Worm (Caenorhabditis elegans) whole organism, early embryonic: ENCODE measurements around the gene F28G4.2.

Experiments used
- B0310.2 ChIP-seq: sonication (generic microtip); optimal IDR thresholded peaks from 2 replicates; lab custom pipeline; 2016; ENCODE audit warnings: mild to moderate bottlenecking, missing genetic modification characterization, missing compliant biosample characterization
- F13C5.2 ChIP-seq: sonication (generic microtip); optimal IDR thresholded peaks from 2 replicates; lab custom pipeline; 2017; ENCODE audit warnings: mild to moderate bottlenecking, missing genetic modification characterization, inconsistent platforms, missing compliant biosample characterization
- aly-1 ChIP-seq: sonication (generic microtip); optimal IDR thresholded peaks from 2 replicates; lab custom pipeline; 2016; ENCODE audit warnings: missing genetic modification characterization, missing compliant biosample characterization
- ama-1 ChIP-seq: fragments of 150-350 bp; optimal IDR thresholded peaks from 2 replicates; lab custom pipeline; 2014
- ceh-13 ChIP-seq: fragments of 200-800 bp; sonication (Bioruptor generic); optimal IDR thresholded peaks from 2 replicates; lab custom pipeline; 2018; ENCODE audit warnings: mild to moderate bottlenecking, missing genetic modification characterization, missing compliant biosample characterization
- ceh-36 ChIP-seq: sonication (generic microtip); optimal IDR thresholded peaks from 2 replicates; lab custom pipeline; 2016; ENCODE audit warnings: missing genetic modification characterization, inconsistent platforms, missing compliant biosample characterization
- ets-7 ChIP-seq: sonication (generic microtip); optimal IDR thresholded peaks from 2 replicates; lab custom pipeline; 2016; ENCODE audit warnings: missing genotype, missing genetic modification characterization, missing compliant biosample characterization
- flt-1 ChIP-seq: fragments of 200-800 bp; sonication (Bioruptor generic); IDR thresholded peaks from 2 replicates; pipeline ENCODE4 v1.3.6; 2022; ENCODE audit warnings: missing genetic modification characterization, missing compliant biosample characterization
- hmbx-1 ChIP-seq: sonication (generic microtip); optimal IDR thresholded peaks from 2 replicates; lab custom pipeline; 2016; ENCODE audit warnings: mild to moderate bottlenecking, missing genetic modification characterization, missing compliant biosample characterization
- hmg-4 ChIP-seq: fragments of 200-800 bp; sonication (Bioruptor generic); optimal IDR thresholded peaks from 2 replicates; lab custom pipeline; 2018; ENCODE audit warnings: mild to moderate bottlenecking, missing genetic modification characterization, missing compliant biosample characterization
- hnd-1 ChIP-seq: sonication (generic microtip); optimal IDR thresholded peaks from 2 replicates; lab custom pipeline; 2016; ENCODE audit warnings: missing genetic modification characterization, missing compliant biosample characterization
- pes-1 ChIP-seq: fragments of 200-800 bp; sonication (Bioruptor generic); IDR thresholded peaks from 2 replicates; pipeline ENCODE4 v1.3.6; 2022; ENCODE audit warnings: missing genetic modification reagents, missing genetic modification characterization, missing compliant biosample characterization
- scrt-1 ChIP-seq: fragments of 200-800 bp; sonication (Bioruptor generic); IDR thresholded peaks from 2 replicates; pipeline ENCODE4 v1.3.6; 2022; ENCODE audit warnings: missing genetic modification characterization, missing compliant biosample characterization
- sea-1 ChIP-seq: fragments of 200-800 bp; sonication (Bioruptor generic); conservative IDR thresholded peaks from 2 replicates; pipeline ENCODE4 v1.3.6; 2022; ENCODE audit warnings: missing genetic modification characterization, missing compliant biosample characterization
- tbx-11 ChIP-seq: fragments of 200-800 bp; sonication (Bioruptor generic); IDR thresholded peaks from 2 replicates; pipeline ENCODE4 v1.3.6; 2022; ENCODE audit warnings: missing genetic modification characterization, missing compliant biosample characterization
- tbx-37 ChIP-seq: fragments of 200-800 bp; sonication (Bioruptor generic); conservative IDR thresholded peaks from 2 replicates; pipeline ENCODE4 v1.3.6; 2022; ENCODE audit warnings: missing genetic modification reagents, missing genetic modification characterization, missing compliant biosample characterization
- tra-4 ChIP-seq: sonication (generic microtip); optimal IDR thresholded peaks from 2 replicates; lab custom pipeline; 2017; ENCODE audit warnings: missing genetic modification characterization, missing compliant biosample characterization

The F28G4.2 gene

ce11 chrV:16307253-16307652, 25.1 kb upstream of the F28G4.2 start, which contains the start of gene srxa-7:
TSS of gene srxa-7 (plus strand) at chrV:16307553.
- TF ChIP-seq hmbx-1 (no peak), sea-1 (no peak), pes-1 (GFP tag; lab: Robert Waterston, UW) (no peak), tbx-37 (no peak), hnd-1 (tag; lab: Kevin White, UChicago) (no peak), ceh-13 (no peak), B0310.2 (tag; lab: Kevin White, UChicago) (no peak), tbx-11 (GFP tag; lab: Robert Waterston, UW) (no peak), hmg-4 (GFP tag; lab: Kevin White, UChicago) (no peak), scrt-1 (no peak)

- TF ChIP-seq flt-1 (GFP tag; lab: Robert Waterston, UW) (no peak), hnd-1 (tag; lab: Kevin White, UChicago) (no peak), aly-1 (tag; lab: Kevin White, UChicago) (no peak), tbx-37 (no peak), tra-4 (tag; lab: Kevin White, UChicago) (no peak), ets-7 (no peak), hmbx-1 (no peak), ceh-13 (no peak), scrt-1 (no peak), sea-1 (no peak), ama-1 (lab: Kevin White, UChicago) (no peak), pes-1 (GFP tag; lab: Robert Waterston, UW) (no peak), B0310.2 (tag; lab: Kevin White, UChicago) (no peak), hmg-4 (GFP tag; lab: Kevin White, UChicago) (no peak), ceh-36 (tag; lab: Kevin White, UChicago) (no peak), F13C5.2 (tag; lab: Kevin White, UChicago) (no peak), tbx-11 (GFP tag; lab: Robert Waterston, UW) (no peak)
These were observed 20.3 kb upstream of the F28G4.2 start, which contains the start of the genes C31A11.13 and oac-6 for ce11 chrV:16302439-16302838. TSS of gene C31A11.13 (minus strand) at chrV:16302551. TSS of gene oac-6 (plus strand) at chrV:16302717.

ce11 chrV:16300276-16300675, 18.2 kb upstream of the F28G4.2 start, which contains the start of gene srbc-82:
TSS of gene srbc-82 (plus strand) at chrV:16300576.
- no peak for TF ChIP-seq hnd-1 (tag; lab: Kevin White, UChicago)
- no peak for TF ChIP-seq scrt-1
- TF ChIP-seq flt-1 (GFP tag; lab: Robert Waterston, UW), result no peak
- no peak for TF ChIP-seq tbx-37
- TF ChIP-seq sea-1, result no peak

DNA sequence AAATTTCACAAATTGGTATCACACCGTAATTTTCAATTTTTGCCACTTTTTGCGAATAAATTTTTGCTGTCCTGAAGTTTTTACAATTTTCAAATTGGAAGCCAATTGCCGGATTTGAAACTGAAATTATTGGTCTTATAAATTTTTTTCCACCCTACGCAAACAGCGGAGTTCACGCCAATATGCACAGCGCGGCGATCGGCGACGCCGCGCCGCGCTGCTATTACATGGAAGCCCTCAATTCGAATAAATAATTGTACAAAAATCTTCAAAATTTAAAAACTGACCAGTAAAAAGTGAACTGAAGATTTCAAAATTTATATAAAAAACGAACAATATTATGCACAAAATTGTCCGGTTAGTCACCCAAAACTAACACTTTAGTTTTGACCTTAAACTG, 17.7 kb upstream of the F28G4.2 start:
- TF ChIP-seq ceh-36 (tag; lab: Kevin White, UChicago), result no peak
- no peak for TF ChIP-seq tbx-37
- TF ChIP-seq F13C5.2 (tag; lab: Kevin White, UChicago), result no peak
- TF ChIP-seq ets-7, result no peak
- TF ChIP-seq ceh-13, result no peak
- TF ChIP-seq hmbx-1, result no peak
- TF ChIP-seq tra-4 (tag; lab: Kevin White, UChicago), result no peak
- no peak for TF ChIP-seq hmg-4 (GFP tag; lab: Kevin White, UChicago)
- no peak for TF ChIP-seq sea-1
- no peak for TF ChIP-seq hnd-1 (tag; lab: Kevin White, UChicago)
- no peak for TF ChIP-seq flt-1 (GFP tag; lab: Robert Waterston, UW)
- no peak for TF ChIP-seq tbx-11 (GFP tag; lab: Robert Waterston, UW)
- TF ChIP-seq scrt-1, result no peak
- TF ChIP-seq aly-1 (tag; lab: Kevin White, UChicago), result no peak
- TF ChIP-seq ama-1 (lab: Kevin White, UChicago), result no peak

ce11 chrV:16298669-16299068, 16.5 kb upstream of the F28G4.2 start, which contains the start of gene srbc-84:
TSS of gene srbc-84 (plus strand) at chrV:16298969.
- TF ChIP-seq scrt-1 (no peak), ama-1 (lab: Kevin White, UChicago) (no peak), ceh-36 (tag; lab: Kevin White, UChicago) (no peak)

DNA sequence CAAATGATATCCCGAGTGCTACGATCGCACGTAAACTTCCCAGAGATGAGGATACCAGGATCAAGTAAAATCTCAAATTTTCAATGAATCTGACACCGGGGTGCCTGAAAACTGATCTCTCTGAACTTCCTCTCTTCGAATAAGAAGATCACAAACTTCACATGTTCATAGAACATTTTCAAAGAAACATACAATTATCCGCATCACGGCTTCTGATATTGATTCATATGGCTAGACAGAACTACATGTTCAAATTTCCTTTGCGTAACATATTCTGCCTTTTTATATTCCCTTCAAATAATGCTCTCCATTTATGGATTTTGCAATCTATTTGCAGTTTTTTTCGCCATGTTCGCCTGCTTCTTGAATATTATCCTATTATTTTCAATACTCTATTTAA, 14.9 kb upstream of the F28G4.2 start, which contains the start of gene srbc-83:
Gene srbc-83 (plus strand): TSS at position 301 of the 400 bp plus-strand sequence.
- no peak for TF ChIP-seq pes-1 (GFP tag; lab: Robert Waterston, UW)
- TF ChIP-seq B0310.2 (tag; lab: Kevin White, UChicago), result no peak
- TF ChIP-seq hmbx-1, result no peak
- TF ChIP-seq tra-4 (tag; lab: Kevin White, UChicago), result no peak
- TF ChIP-seq ceh-36 (tag; lab: Kevin White, UChicago), result no peak
- TF ChIP-seq ets-7, result no peak

- TF ChIP-seq ceh-13, result no peak
- TF ChIP-seq hmbx-1, result no peak
- no peak for TF ChIP-seq hmg-4 (GFP tag; lab: Kevin White, UChicago)
- no peak for TF ChIP-seq flt-1 (GFP tag; lab: Robert Waterston, UW)
These were observed 10.3 kb upstream of the F28G4.2 start, which contains the start of gene oac-5 for ce11 chrV:16292409-16292808. TSS of gene oac-5 (plus strand) at chrV:16292709.

- TF ChIP-seq hmg-4 (GFP tag; lab: Kevin White, UChicago) (no peak), tbx-37 (no peak), flt-1 (GFP tag; lab: Robert Waterston, UW) (no peak), aly-1 (tag; lab: Kevin White, UChicago) (no peak), hnd-1 (tag; lab: Kevin White, UChicago) (no peak), tra-4 (tag; lab: Kevin White, UChicago) (no peak), pes-1 (GFP tag; lab: Robert Waterston, UW) (no peak), sea-1 (no peak), hmbx-1 (no peak), tbx-11 (GFP tag; lab: Robert Waterston, UW) (no peak)
These were observed 5.5 kb upstream of the F28G4.2 start, which contains the start of gene F28G4.3 for ce11 chrV:16287619-16288018. TSS of gene F28G4.3 (minus strand) at chrV:16287719.
